Worm (Caenorhabditis elegans): Measurements from ENCODE around the gene T23B5.6.

- TF ChIP-seq nhr-237 (tag; optimal IDR thresholded peaks at IDR 0.05) (no peak), ceh-20 (GFP tag; IDR thresholded peaks at IDR 0.05) (no peak), snpc-4 (tag; optimal IDR thresholded peaks at IDR 0.05) (no peak), unc-39 (tag; optimal IDR thresholded peaks at IDR 0.05) (no peak), nhr-28 (tag; optimal IDR thresholded peaks at IDR 0.05) (no peak), hlh-30 (tag; optimal IDR thresholded peaks at IDR 0.05; ENCODE audit: insufficient read depth) (no peak), fos-1 (tag; optimal IDR thresholded peaks at IDR 0.05) (no peak), lin-13 (GFP tag; optimal IDR thresholded peaks at IDR 0.05) (no peak), nhr-77 (tag; optimal IDR thresholded peaks at IDR 0.05) (no peak), pqm-1 (tag; optimal IDR thresholded peaks at IDR 0.05) (no peak), dmd-9 (GFP tag; IDR thresholded peaks at IDR 0.05) (no peak), aha-1 (tag) (no peak), tra-1 (GFP tag; IDR thresholded peaks at IDR 0.05) (no peak), ceh-28 (tag; optimal IDR thresholded peaks at IDR 0.05) (no peak)
These were observed 8.8 kb upstream of the T23B5.6 start for ce11 chrIV:12685827-12686226.
